Worm (Caenorhabditis elegans) whole organism, late embryonic: ENCODE results near the gene odc-1.

Experiments used
- C38D4.7 ChIP-seq: fragments of 200-800 bp; sonication (Bioruptor generic); optimal IDR thresholded peaks from 2 replicates; lab custom pipeline; 2018; ENCODE audit warnings: mild to moderate bottlenecking, missing genetic modification characterization, moderate library complexity, missing compliant biosample characterization
- F13H6.1 ChIP-seq: sonication (generic microtip); optimal IDR thresholded peaks from 2 replicates; lab custom pipeline; 2016; ENCODE audit warnings: missing genetic modification characterization, missing compliant biosample characterization
- K09A11.1 ChIP-seq: sonication (generic microtip); optimal IDR thresholded peaks from 2 replicates; lab custom pipeline; 2017; ENCODE audit warnings: antibody characterized with exemption, mild to moderate bottlenecking, missing genetic modification characterization, missing compliant biosample characterization; ENCODE audit not compliant: insufficient read depth
- Y22D7AL.16 ChIP-seq: sonication (generic microtip); optimal IDR thresholded peaks from 2 replicates; lab custom pipeline; 2016; ENCODE audit warnings: missing genetic modification characterization, missing compliant biosample characterization
- ahr-1 ChIP-seq: sonication (generic microtip); optimal IDR thresholded peaks from 2 replicates; lab custom pipeline; 2016; ENCODE audit warnings: missing genetic modification characterization, missing compliant biosample characterization
- ceh-14 ChIP-seq: sonication (generic microtip); optimal IDR thresholded peaks from 2 replicates; lab custom pipeline; 2016; ENCODE audit warnings: missing genotype, missing genetic modification characterization, missing compliant biosample characterization
- ceh-19 ChIP-seq: fragments of 200-800 bp; sonication (Bioruptor generic); optimal IDR thresholded peaks from 2 replicates; lab custom pipeline; 2018; ENCODE audit warnings: mild to moderate bottlenecking, missing genetic modification characterization, missing compliant biosample characterization
- ceh-22 ChIP-seq: sonication (generic microtip); optimal IDR thresholded peaks from 2 replicates; lab custom pipeline; 2017; ENCODE audit warnings: missing biosample characterization, missing genetic modification characterization
- ceh-24 ChIP-seq: sonication (generic microtip); optimal IDR thresholded peaks from 2 replicates; lab custom pipeline; 2016; ENCODE audit warnings: mild to moderate bottlenecking, missing genetic modification characterization, missing compliant biosample characterization
- ceh-30 ChIP-seq: fragments of 150-350 bp; optimal IDR thresholded peaks from 2 replicates; lab custom pipeline; 2014; ENCODE audit warnings: missing biosample characterization, missing genetic modification characterization
- ceh-31 ChIP-seq: sonication (generic microtip); optimal IDR thresholded peaks from 2 replicates; lab custom pipeline; 2016; ENCODE audit warnings: missing genetic modification characterization, missing compliant biosample characterization
- ceh-34 ChIP-seq: sonication (generic microtip); optimal IDR thresholded peaks from 2 replicates; lab custom pipeline; 2016; ENCODE audit warnings: mild to moderate bottlenecking, missing genetic modification characterization, missing compliant biosample characterization
- ceh-45 ChIP-seq: fragments of 200-800 bp; sonication (Bioruptor generic); IDR thresholded peaks from 2 replicates; pipeline ENCODE4 v1.3.6; 2022; ENCODE audit warnings: missing genetic modification reagents, missing genetic modification characterization, missing compliant biosample characterization
- ceh-6 ChIP-seq: fragments of 200-800 bp; sonication (Bioruptor generic); optimal IDR thresholded peaks from 2 replicates; lab custom pipeline; 2018; ENCODE audit warnings: mild to moderate bottlenecking, missing genetic modification characterization, missing compliant biosample characterization
- ceh-9 ChIP-seq: sonication (generic microtip); optimal IDR thresholded peaks from 2 replicates; lab custom pipeline; 2016; ENCODE audit warnings: mild to moderate bottlenecking, missing genetic modification characterization, inconsistent platforms, missing compliant biosample characterization
- che-1 ChIP-seq: sonication (generic microtip); optimal IDR thresholded peaks from 2 replicates; lab custom pipeline; 2016; ENCODE audit warnings: mild to moderate bottlenecking, missing genetic modification characterization, missing compliant biosample characterization
- elt-2 ChIP-seq: sonication (generic microtip); optimal IDR thresholded peaks from 2 replicates; lab custom pipeline; 2016; ENCODE audit warnings: missing genetic modification reagents, missing genetic modification characterization, missing compliant biosample characterization
- elt-4 ChIP-seq: sonication (generic microtip); optimal IDR thresholded peaks from 2 replicates; lab custom pipeline; 2016; ENCODE audit warnings: missing genetic modification characterization, missing compliant biosample characterization
- ets-4 ChIP-seq: sonication (generic microtip); optimal IDR thresholded peaks from 2 replicates; lab custom pipeline; 2016; ENCODE audit warnings: missing genetic modification characterization, missing compliant biosample characterization
- eyg-1 ChIP-seq: sonication (generic microtip); optimal IDR thresholded peaks from 2 replicates; lab custom pipeline; 2016; ENCODE audit warnings: missing genotype, missing genetic modification characterization, missing compliant biosample characterization
- fax-1 ChIP-seq: sonication (generic microtip); optimal IDR thresholded peaks from 2 replicates; lab custom pipeline; 2016; ENCODE audit warnings: missing genotype, missing genetic modification characterization, missing compliant biosample characterization
- fkh-10 ChIP-seq: fragments of 150-350 bp; optimal IDR thresholded peaks from 2 replicates; lab custom pipeline; 2014; ENCODE audit warnings: missing biosample characterization, missing genetic modification reagents, missing genetic modification characterization
- fkh-6 ChIP-seq: sonication (generic microtip); optimal IDR thresholded peaks from 2 replicates; lab custom pipeline; 2016; ENCODE audit warnings: missing genetic modification characterization, missing compliant biosample characterization
- gmeb-2 ChIP-seq: sonication (generic microtip); optimal IDR thresholded peaks from 2 replicates; lab custom pipeline; 2016; ENCODE audit warnings: missing genetic modification characterization, inconsistent platforms, missing compliant biosample characterization
- hlh-13 ChIP-seq: fragments of 200-800 bp; sonication (Bioruptor generic); optimal IDR thresholded peaks from 2 replicates; lab custom pipeline; 2018; ENCODE audit warnings: mild to moderate bottlenecking, missing genetic modification characterization, missing compliant biosample characterization
- hlh-15 ChIP-seq: sonication (generic microtip); optimal IDR thresholded peaks from 2 replicates; lab custom pipeline; 2016; ENCODE audit warnings: missing genetic modification characterization, missing compliant biosample characterization
- hlh-30 ChIP-seq: sonication (generic microtip); optimal IDR thresholded peaks from 2 replicates; lab custom pipeline; 2017; ENCODE audit warnings: antibody characterized with exemption, missing genetic modification characterization, missing compliant biosample characterization; ENCODE audit not compliant: insufficient read depth
- hlh-6 ChIP-seq: sonication (generic microtip); optimal IDR thresholded peaks from 2 replicates; lab custom pipeline; 2016; ENCODE audit warnings: missing genotype, missing genetic modification characterization, missing compliant biosample characterization
- lim-6 ChIP-seq: sonication (generic microtip); optimal IDR thresholded peaks from 2 replicates; lab custom pipeline; 2016; ENCODE audit warnings: missing genetic modification characterization, missing compliant biosample characterization
- lin-11 ChIP-seq: fragments of 200-800 bp; sonication (Bioruptor generic); optimal IDR thresholded peaks from 2 replicates; lab custom pipeline; 2018; ENCODE audit warnings: mild to moderate bottlenecking, missing genetic modification characterization, missing compliant biosample characterization
- madf-2 ChIP-seq: sonication (generic microtip); optimal IDR thresholded peaks from 2 replicates; lab custom pipeline; 2017; ENCODE audit warnings: missing genetic modification characterization, missing compliant biosample characterization
- mec-3 ChIP-seq: sonication (generic microtip); optimal IDR thresholded peaks from 2 replicates; lab custom pipeline; 2016; ENCODE audit warnings: borderline replicate concordance, missing genetic modification characterization, missing compliant biosample characterization
- nfya-1 ChIP-seq: sonication (generic microtip); optimal IDR thresholded peaks from 2 replicates; lab custom pipeline; 2017; ENCODE audit warnings: missing genetic modification characterization, mild to moderate bottlenecking, missing compliant biosample characterization, antibody characterized with exemption, moderate library complexity
- nhr-11 ChIP-seq: fragments of 150-350 bp; optimal IDR thresholded peaks from 2 replicates; lab custom pipeline; 2014; ENCODE audit warnings: missing biosample characterization, missing genetic modification characterization
- npax-4 ChIP-seq: sonication (generic microtip); optimal IDR thresholded peaks from 2 replicates; lab custom pipeline; 2016; ENCODE audit warnings: missing genetic modification characterization, missing compliant biosample characterization
- odd-2 ChIP-seq: sonication (generic microtip); optimal IDR thresholded peaks from 2 replicates; lab custom pipeline; 2017; ENCODE audit warnings: antibody characterized with exemption, mild to moderate bottlenecking, missing genetic modification characterization, missing compliant biosample characterization
- pax-1 ChIP-seq: fragments of 150-350 bp; optimal IDR thresholded peaks from 2 replicates; lab custom pipeline; 2014; ENCODE audit warnings: missing biosample characterization, missing genetic modification characterization
- pros-1 ChIP-seq: fragments of 150-350 bp; optimal IDR thresholded peaks from 2 replicates; lab custom pipeline; 2014; ENCODE audit warnings: missing biosample characterization, missing genetic modification reagents, missing genetic modification characterization
- sdc-2 ChIP-seq: sonication (generic microtip); optimal IDR thresholded peaks from 2 replicates; lab custom pipeline; 2016; ENCODE audit warnings: missing genotype, missing genetic modification characterization, missing compliant biosample characterization
- sox-2 ChIP-seq: fragments of 200-800 bp; sonication (Bioruptor generic); IDR thresholded peaks from 2 replicates; pipeline ENCODE4 v1.3.6; 2022; ENCODE audit warnings: missing genetic modification reagents, missing genetic modification characterization, missing compliant biosample characterization
- tbx-2 ChIP-seq: sonication (generic microtip); optimal IDR thresholded peaks from 2 replicates; lab custom pipeline; 2016; ENCODE audit warnings: missing genetic modification characterization, missing compliant biosample characterization
- tbx-7 ChIP-seq: sonication (generic microtip); optimal IDR thresholded peaks from 2 replicates; lab custom pipeline; 2016; ENCODE audit warnings: missing genotype, missing genetic modification characterization, missing compliant biosample characterization
- ttx-3 ChIP-seq: sonication (generic microtip); optimal IDR thresholded peaks from 2 replicates; lab custom pipeline; 2016; ENCODE audit warnings: missing genetic modification reagents, missing genetic modification characterization, missing compliant biosample characterization
- unc-3 ChIP-seq, 2 experiments: fragments of 200-800 bp in 1 of 2; sonication (Bioruptor generic) in 1 of 2; sonication (generic microtip) in 1 of 2; conservative IDR thresholded peaks in 1 of 2; optimal IDR thresholded peaks in 1 of 2; 2 replicates each; pipeline versions ENCODE4 v1.3.6 to Lab custom; 2016 to 2022; ENCODE audit warnings: missing compliant biosample characterization in 2 of 2, missing genetic modification characterization in 2 of 2, missing genetic modification reagents in 1 of 2
- unc-42 ChIP-seq: sonication (generic microtip); optimal IDR thresholded peaks from 2 replicates; lab custom pipeline; 2016; ENCODE audit warnings: missing genotype, missing genetic modification characterization, missing compliant biosample characterization
- unc-55 ChIP-seq: sonication (generic microtip); optimal IDR thresholded peaks from 2 replicates; lab custom pipeline; 2017; ENCODE audit warnings: missing biosample characterization, missing genetic modification reagents, missing genetic modification characterization
- unc-86 ChIP-seq: sonication (generic microtip); optimal IDR thresholded peaks from 2 replicates; lab custom pipeline; 2016; ENCODE audit warnings: missing genetic modification characterization, missing compliant biosample characterization
- zip-5 ChIP-seq: sonication (generic microtip); optimal IDR thresholded peaks from 2 replicates; lab custom pipeline; 2016; ENCODE audit warnings: missing genetic modification characterization, missing compliant biosample characterization

Gene odc-1

ce11 chrV:6880623-6881022 is 19.4 kb downstream of the odc-1 start (continued):
- no peak for TF ChIP-seq lin-11 (tag; lab: Kevin White, UChicago)
- peak; percentile 47 for TF ChIP-seq tbx-2 (tag; lab: Kevin White, UChicago)
- peak; percentile 23 for TF ChIP-seq fax-1
- TF ChIP-seq ttx-3 (tag; lab: Kevin White, UChicago), result no peak
- no peak for TF ChIP-seq unc-3 (GFP tag; conservative IDR thresholded peaks at IDR 0.05; lab: Robert Waterston, UW)
- no peak for TF ChIP-seq unc-3 (tag; optimal IDR thresholded peaks at IDR 0.05; lab: Kevin White, UChicago)
- TF ChIP-seq nhr-11, result no peak
- TF ChIP-seq ceh-6 (GFP tag; lab: Kevin White, UChicago), result peak; percentile 36
- TF ChIP-seq pax-1 (tag; lab: Kevin White, UChicago), result no peak
- peak; percentile 81 for TF ChIP-seq ceh-31 (tag; lab: Kevin White, UChicago)
- TF ChIP-seq fkh-6, result peak; percentile 43
- TF ChIP-seq hlh-15 (tag; lab: Kevin White, UChicago), result no peak
- TF ChIP-seq lim-6 (tag; lab: Kevin White, UChicago), result no peak
- no peak for TF ChIP-seq fkh-10
- no peak for TF ChIP-seq ets-4 (tag; lab: Kevin White, UChicago)
- peak; percentile 8 for TF ChIP-seq F13H6.1 (tag; lab: Kevin White, UChicago)
- TF ChIP-seq hlh-30 (tag; lab: Kevin White, UChicago), result no peak
- no peak for TF ChIP-seq odd-2 (tag; lab: Kevin White, UChicago)
- TF ChIP-seq zip-5 (tag; lab: Kevin White, UChicago), result no peak
- TF ChIP-seq unc-42 (tag; lab: Kevin White, UChicago), result peak; percentile 55
- no peak for TF ChIP-seq elt-4 (tag; lab: Kevin White, UChicago)
- TF ChIP-seq ceh-30 (tag; lab: Kevin White, UChicago), result no peak
- peak; percentile 46 for TF ChIP-seq madf-2 (tag; lab: Kevin White, UChicago)
- TF ChIP-seq mec-3 (tag; lab: Kevin White, UChicago), result peak; percentile 19
- TF ChIP-seq, all 69 proteins: peak for 30

ce11 chrV:6879490-6879889 is 20.5 kb downstream of the odc-1 start:
- peak; percentile 40 for TF ChIP-seq mec-3 (tag; lab: Kevin White, UChicago)
- no peak for TF ChIP-seq ttx-3 (tag; lab: Kevin White, UChicago)
- TF ChIP-seq tbx-2 (tag; lab: Kevin White, UChicago), result peak; percentile 90
- TF ChIP-seq K09A11.1, result no peak
- no peak for TF ChIP-seq hlh-13 (GFP tag; lab: Kevin White, UChicago)
- TF ChIP-seq eyg-1 (tag; lab: Kevin White, UChicago), result peak; percentile 33
- TF ChIP-seq npax-4, result no peak
- TF ChIP-seq tbx-7, result no peak
- TF ChIP-seq pros-1 (tag; lab: Kevin White, UChicago), result peak; percentile 98
- TF ChIP-seq elt-4 (tag; lab: Kevin White, UChicago), result no peak
- no peak for TF ChIP-seq che-1
- TF ChIP-seq sox-2, result no peak
- TF ChIP-seq nhr-11, result no peak
- no peak for TF ChIP-seq elt-2 (tag; lab: Kevin White, UChicago)
- no peak for TF ChIP-seq C38D4.7
- TF ChIP-seq hlh-6 (tag; lab: Kevin White, UChicago), result peak; percentile 86
- TF ChIP-seq ceh-30 (tag; lab: Kevin White, UChicago), result no peak
- TF ChIP-seq ceh-34 (tag; lab: Kevin White, UChicago), result peak; percentile 92
- peak; percentile 66 for TF ChIP-seq sdc-2
- no peak for TF ChIP-seq lin-11 (tag; lab: Kevin White, UChicago)
- TF ChIP-seq ceh-22 (tag; lab: Kevin White, UChicago), result no peak
- peak; percentile 62 for TF ChIP-seq ceh-19 (GFP tag; lab: Kevin White, UChicago)
- peak; percentile 40 for TF ChIP-seq fax-1
- TF ChIP-seq ceh-24 (tag; lab: Kevin White, UChicago), result no peak
- TF ChIP-seq Y22D7AL.16 (tag; lab: Kevin White, UChicago), result no peak
- no peak for TF ChIP-seq unc-3 (GFP tag; conservative IDR thresholded peaks at IDR 0.05; lab: Robert Waterston, UW)
- no peak for TF ChIP-seq unc-3 (tag; optimal IDR thresholded peaks at IDR 0.05; lab: Kevin White, UChicago)
- peak; percentile 3 for TF ChIP-seq ets-4 (tag; lab: Kevin White, UChicago)
- peak; percentile 5 for TF ChIP-seq zip-5 (tag; lab: Kevin White, UChicago)
- TF ChIP-seq F13H6.1 (tag; lab: Kevin White, UChicago), result peak; percentile 71
- TF ChIP-seq ceh-9 (tag; lab: Kevin White, UChicago), result no peak
- peak; percentile 89 for TF ChIP-seq nfya-1 (tag; lab: Kevin White, UChicago)
- peak; percentile 44 for TF ChIP-seq unc-86 (tag; lab: Kevin White, UChicago)
- peak; percentile 13 for TF ChIP-seq gmeb-2 (tag; lab: Kevin White, UChicago)
- TF ChIP-seq ceh-31 (tag; lab: Kevin White, UChicago), result peak; percentile 93
- peak; percentile 82 for TF ChIP-seq unc-55
- no peak for TF ChIP-seq ceh-45 (GFP tag; lab: Robert Waterston, UW)
- TF ChIP-seq fkh-6, result no peak
- peak; percentile 80 for TF ChIP-seq ceh-14 (tag; lab: Kevin White, UChicago)
- TF ChIP-seq hlh-30 (tag; lab: Kevin White, UChicago), result peak; percentile 50
- peak; percentile 2 for TF ChIP-seq ahr-1 (tag; lab: Kevin White, UChicago)
